Worm (Caenorhabditis elegans) whole organism, late embryonic: ENCODE data around the gene gcy-7.

Source experiments
- F13H6.1 ChIP-seq: sonication (generic microtip); optimal IDR thresholded peaks from 2 replicates; lab custom pipeline; 2016; ENCODE audit warnings: missing genetic modification characterization, missing compliant biosample characterization
- ama-1 ChIP-seq: fragments of 150-350 bp; optimal IDR thresholded peaks from 2 replicates; lab custom pipeline; 2014
- ceh-9 ChIP-seq: sonication (generic microtip); optimal IDR thresholded peaks from 2 replicates; lab custom pipeline; 2016; ENCODE audit warnings: mild to moderate bottlenecking, missing genetic modification characterization, inconsistent platforms, missing compliant biosample characterization
- che-1 ChIP-seq: sonication (generic microtip); optimal IDR thresholded peaks from 2 replicates; lab custom pipeline; 2016; ENCODE audit warnings: mild to moderate bottlenecking, missing genetic modification characterization, missing compliant biosample characterization
- dmd-4 ChIP-seq: sonication (generic microtip); optimal IDR thresholded peaks from 2 replicates; lab custom pipeline; 2016; ENCODE audit warnings: borderline replicate concordance, missing genetic modification characterization, missing compliant biosample characterization
- fkh-6 ChIP-seq: sonication (generic microtip); optimal IDR thresholded peaks from 2 replicates; lab custom pipeline; 2016; ENCODE audit warnings: missing genetic modification characterization, missing compliant biosample characterization
- pha-2 ChIP-seq: sonication (generic microtip); optimal IDR thresholded peaks from 2 replicates; lab custom pipeline; 2017; ENCODE audit warnings: mild to moderate bottlenecking, missing genetic modification characterization, missing compliant biosample characterization

- TF ChIP-seq ama-1 (lab: Kevin White, UChicago) (no peak), ceh-9 (no peak), dmd-4 (no peak), che-1 (tag; lab: Kevin White, UChicago) (no peak), pha-2 (tag; lab: Kevin White, UChicago) (no peak), fkh-6 (no peak), F13H6.1 (tag; lab: Kevin White, UChicago) (no peak)
Measured at ce11 chrV:8428585-8429414, 41.6 kb downstream of the gcy-7 start.
